Worm (Caenorhabditis elegans) whole organism, L3 larva: ENCODE data around the gene pod-2.

ENCODE experiments used
- R02D3.7 ChIP-seq: fragments of 150-350 bp; optimal IDR thresholded peaks from 2 replicates; lab custom pipeline; 2014; ENCODE audit warnings: missing biosample characterization, missing genetic modification characterization
- ama-1 ChIP-seq: fragments of 150-350 bp; optimal IDR thresholded peaks from 2 replicates; lab custom pipeline; 2018
- ceh-82 ChIP-seq: fragments of 150-350 bp; optimal IDR thresholded peaks from 2 replicates; lab custom pipeline; 2014; ENCODE audit warnings: missing biosample characterization, missing genetic modification characterization
- nhr-23 ChIP-seq: fragments of 150-350 bp; optimal IDR thresholded peaks from 2 replicates; lab custom pipeline; 2014; ENCODE audit warnings: missing biosample characterization, missing genetic modification reagents, missing genetic modification characterization
- nhr-25 ChIP-seq: sonication (generic microtip); optimal IDR thresholded peaks from 2 replicates; lab custom pipeline; 2017; ENCODE audit warnings: missing biosample characterization, missing genetic modification characterization
- pha-4 ChIP-seq: fragments of 150-350 bp; optimal IDR thresholded peaks from 2 replicates; lab custom pipeline; 2014; ENCODE audit warnings: missing biosample characterization, missing genetic modification reagents, missing genetic modification characterization
- unc-39 ChIP-seq: sonication (generic microtip); optimal IDR thresholded peaks from 4 replicates; lab custom pipeline; 2017; ENCODE audit warnings: missing biosample characterization, missing genetic modification characterization

DNA sequence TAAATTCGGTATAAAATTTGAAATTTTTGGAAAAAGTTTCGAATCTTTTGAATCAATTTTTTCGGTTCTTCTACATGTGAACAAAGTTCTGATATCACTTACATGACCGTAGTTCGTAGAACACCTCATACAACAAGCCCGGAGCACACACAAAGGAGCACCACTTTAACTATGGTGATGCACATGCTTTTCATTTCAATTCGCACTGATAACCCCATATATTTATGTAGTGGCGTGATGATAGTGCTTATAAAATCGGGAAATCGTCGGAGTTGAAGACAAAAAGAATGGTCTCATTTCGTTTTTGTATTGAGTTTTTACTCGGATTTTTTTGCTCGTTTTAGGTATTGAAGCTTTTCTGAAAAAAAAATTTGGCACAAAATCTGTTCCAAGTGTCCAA lies 4.1 kb downstream of the pod-2 start, which contains the start of gene W09B6.4:
- TF ChIP-seq pha-4 (tag; lab: Kevin White, UChicago) = no peak
- TF ChIP-seq unc-39 (tag; lab: Kevin White, UChicago) = no peak
- TF ChIP-seq ama-1 (lab: Kevin White, UChicago) = no peak
- TF ChIP-seq nhr-23 (tag; lab: Kevin White, UChicago) = no peak
- no peak for TF ChIP-seq R02D3.7 (tag; lab: Kevin White, UChicago)
- no peak for TF ChIP-seq nhr-25 (tag; lab: Kevin White, UChicago)
- TF ChIP-seq ceh-82 (tag; lab: Kevin White, UChicago) = no peak
